Worm (Caenorhabditis elegans) whole organism, L2 larva: ENCODE results near the gene sptl-2.

Experiments
- blmp-1 ChIP-seq: sonication (generic microtip); optimal IDR thresholded peaks from 2 replicates; lab custom pipeline; 2017; ENCODE audit warnings: missing genetic modification characterization, mild to moderate bottlenecking, missing compliant biosample characterization, antibody characterized with exemption, moderate library complexity; ENCODE audit not compliant: insufficient read depth
- nhr-237 ChIP-seq: fragments of 150-350 bp; optimal IDR thresholded peaks from 2 replicates; lab custom pipeline; 2014; ENCODE audit warnings: missing biosample characterization, missing genetic modification characterization
- nhr-25 ChIP-seq: fragments of 150-350 bp; sonication (generic microtip); optimal IDR thresholded peaks from 3 replicates; lab custom pipeline; 2014; ENCODE audit warnings: missing biosample characterization, missing genetic modification characterization
- sem-4 ChIP-seq: fragments of 150-350 bp; optimal IDR thresholded peaks from 2 replicates; lab custom pipeline; 2014; ENCODE audit warnings: missing biosample characterization, missing genetic modification reagents, missing genetic modification characterization
- zag-1 ChIP-seq: fragments of 150-350 bp; optimal IDR thresholded peaks from 2 replicates; lab custom pipeline; 2014; ENCODE audit warnings: missing biosample characterization, missing genetic modification characterization
- ztf-11 ChIP-seq: sonication (generic microtip); optimal IDR thresholded peaks from 2 replicates; lab custom pipeline; 2017; ENCODE audit warnings: missing biosample characterization, missing genetic modification characterization

ce11 chrV:8039085-8039525 is 22.1 kb downstream of the sptl-2 start:
- no peak for TF ChIP-seq ztf-11 (tag; lab: Kevin White, UChicago)
- no peak for TF ChIP-seq zag-1 (tag; lab: Kevin White, UChicago)
- TF ChIP-seq nhr-25 = peak; percentile 65
- peak; percentile 80 for TF ChIP-seq sem-4 (tag; lab: Kevin White, UChicago)
- peak; percentile 34 for TF ChIP-seq blmp-1 (tag; lab: Kevin White, UChicago)
- no peak for TF ChIP-seq nhr-237
